Fruit fly (Drosophila melanogaster) whole organism, embryonic: ENCODE measurements around the gene CG33298.

ENCODE experiments used
- Blimp-1 ChIP-seq: fragments of 200-800 bp; sonication (Bioruptor generic); optimal IDR thresholded peaks from 3 replicates; lab custom pipeline; 2018; ENCODE audit warnings: missing biosample characterization, missing genetic modification characterization, mild to moderate bottlenecking, moderate library complexity, missing genetic modification reagents
- CG10267 ChIP-seq: fragments of 200-800 bp; sonication (Bioruptor generic); optimal IDR thresholded peaks from 2 replicates; lab custom pipeline; 2018; ENCODE audit warnings: missing biosample characterization, mild to moderate bottlenecking, missing genetic modification characterization, moderate library complexity
- CG10321 ChIP-seq: fragments of 200-800 bp; sonication (Bioruptor generic); IDR thresholded peaks from 2 replicates; pipeline ENCODE4 v1.3.6; 2022; ENCODE audit warnings: missing biosample characterization, missing genetic modification characterization
- CG13287 ChIP-seq: fragments of 200-800 bp; sonication (Bioruptor generic); IDR thresholded peaks from 2 replicates; pipeline ENCODE4 v1.3.6; 2022; ENCODE audit warnings: missing biosample characterization, missing genetic modification characterization; ENCODE audit not compliant: partially characterized antibody
- CG15073 ChIP-seq: fragments of 200-800 bp; sonication (Bioruptor generic); optimal IDR thresholded peaks from 2 replicates; lab custom pipeline; 2016; ENCODE audit warnings: missing biosample characterization, missing genetic modification characterization
- CG15479 ChIP-seq: fragments of 200-800 bp; sonication (Bioruptor generic); optimal IDR thresholded peaks from 3 replicates; lab custom pipeline; 2019; ENCODE audit warnings: missing biosample characterization, mild to moderate bottlenecking, missing genetic modification characterization, moderate library complexity
- CG1647 ChIP-seq: fragments of 200-800 bp; sonication (Bioruptor generic); optimal IDR thresholded peaks from 3 replicates; lab custom pipeline; 2016; ENCODE audit warnings: missing biosample characterization, missing genetic modification characterization
- CG16813 ChIP-seq: fragments of 200-800 bp; sonication (Bioruptor generic); IDR thresholded peaks from 3 replicates; pipeline ENCODE4 v1.3.6; 2022; ENCODE audit warnings: missing biosample characterization, missing genetic modification characterization; ENCODE audit not compliant: partially characterized antibody
- CG17328 ChIP-seq: fragments of 200-800 bp; sonication (Bioruptor generic); IDR thresholded peaks from 2 replicates; pipeline ENCODE4 v1.3.6; 2022; ENCODE audit warnings: missing biosample characterization, missing genetic modification characterization
- CG18599 ChIP-seq: fragments of 200-800 bp; sonication (Bioruptor generic); optimal IDR thresholded peaks from 3 replicates; lab custom pipeline; 2017; ENCODE audit warnings: missing biosample characterization, missing genetic modification characterization, mild to moderate bottlenecking, moderate library complexity, missing genetic modification reagents
- CG2875 ChIP-seq: fragments of 200-800 bp; sonication (Bioruptor generic); optimal IDR thresholded peaks from 2 replicates; lab custom pipeline; 2017; ENCODE audit warnings: missing biosample characterization, mild to moderate bottlenecking, missing genetic modification characterization, missing genetic modification reagents
- CG30403 ChIP-seq: fragments of 200-800 bp; sonication (Bioruptor generic); optimal IDR thresholded peaks from 3 replicates; lab custom pipeline; 2016; ENCODE audit warnings: missing biosample characterization, missing genetic modification characterization
- CG32532 ChIP-seq: fragments of 200-800 bp; sonication (Bioruptor generic); IDR thresholded peaks from 2 replicates; pipeline ENCODE4 v1.3.6; 2022; ENCODE audit warnings: missing biosample characterization, missing genetic modification characterization
- CG4854 ChIP-seq: fragments of 200-800 bp; sonication (Bioruptor generic); optimal IDR thresholded peaks from 2 replicates; lab custom pipeline; 2016; ENCODE audit warnings: missing biosample characterization, missing genetic modification characterization, inconsistent platforms
- CG6254 ChIP-seq: fragments of 200-800 bp; sonication (Bioruptor generic); optimal IDR thresholded peaks from 3 replicates; lab custom pipeline; 2017; ENCODE audit warnings: mild to moderate bottlenecking, missing biosample characterization, missing genetic modification reagents, missing genetic modification characterization
- CG8281 ChIP-seq: fragments of 200-800 bp; sonication (Bioruptor generic); optimal IDR thresholded peaks from 2 replicates; lab custom pipeline; 2018; ENCODE audit warnings: missing biosample characterization, mild to moderate bottlenecking, missing genetic modification characterization, moderate library complexity
- CG9876 ChIP-seq: fragments of 200-800 bp; sonication (Bioruptor generic); optimal IDR thresholded peaks from 2 replicates; lab custom pipeline; 2016; ENCODE audit warnings: missing biosample characterization, missing genetic modification characterization
- CkIIα-i1 ChIP-seq: fragments of 200-800 bp; sonication (Bioruptor generic); IDR thresholded peaks from 2 replicates; pipeline ENCODE4 v1.3.6; 2022; ENCODE audit warnings: missing biosample characterization, missing genetic modification characterization
- CoRest ChIP-seq: fragments of 200-800 bp; sonication (Bioruptor generic); optimal IDR thresholded peaks from 3 replicates; lab custom pipeline; 2018; ENCODE audit warnings: missing biosample characterization, mild to moderate bottlenecking, missing genetic modification characterization, moderate library complexity
- E2f1 ChIP-seq: fragments of 200-800 bp; sonication (Bioruptor generic); IDR thresholded peaks from 2 replicates; pipeline ENCODE4 v1.3.6; 2022; ENCODE audit warnings: missing biosample characterization, missing genetic modification characterization
- Ets97D ChIP-seq: fragments of 200-800 bp; sonication (Bioruptor generic); optimal IDR thresholded peaks from 3 replicates; lab custom pipeline; 2016; ENCODE audit warnings: missing biosample characterization, missing genetic modification characterization
- Hey ChIP-seq: fragments of 200-800 bp; sonication (Bioruptor generic); optimal IDR thresholded peaks from 3 replicates; lab custom pipeline; 2018; ENCODE audit warnings: missing biosample characterization, mild to moderate bottlenecking, missing genetic modification characterization
- Lhr ChIP-seq: fragments of 200-800 bp; sonication (Bioruptor generic); optimal IDR thresholded peaks from 3 replicates; lab custom pipeline; 2017; ENCODE audit warnings: mild to moderate bottlenecking, missing biosample characterization, missing genetic modification reagents, missing genetic modification characterization
- Meics ChIP-seq: fragments of 200-800 bp; sonication (Bioruptor generic); optimal IDR thresholded peaks from 2 replicates; lab custom pipeline; 2017; ENCODE audit warnings: missing biosample characterization, mild to moderate bottlenecking, missing genetic modification characterization
- Pdp1 ChIP-seq, 2 experiments: fragments of 200-800 bp; sonication (Bioruptor generic); optimal IDR thresholded peaks; 3 replicates each; lab custom pipeline; 2016; ENCODE audit warnings: missing biosample characterization in 2 of 2, missing genetic modification characterization in 2 of 2, mild to moderate bottlenecking in 1 of 2, moderate library complexity in 1 of 2
- Rfx ChIP-seq: fragments of 200-800 bp; sonication (Bioruptor generic); IDR thresholded peaks from 2 replicates; pipeline ENCODE4 v1.3.6; 2022; ENCODE audit warnings: missing biosample characterization, missing genetic modification characterization
- Sin3A ChIP-seq: fragments of >200 bp; optimal IDR thresholded peaks from 2 replicates; lab custom pipeline; 2018
- cas ChIP-seq: fragments of 200-800 bp; sonication (Bioruptor generic); IDR thresholded peaks from 2 replicates; pipeline ENCODE4 v1.3.6; 2022; ENCODE audit warnings: missing biosample characterization, missing genetic modification characterization
- cg ChIP-seq: fragments of 200-800 bp; sonication (Bioruptor generic); optimal IDR thresholded peaks from 3 replicates; lab custom pipeline; 2019; ENCODE audit warnings: missing biosample characterization, mild to moderate bottlenecking, missing genetic modification characterization, moderate library complexity
- dan ChIP-seq: fragments of 200-800 bp; sonication (Bioruptor generic); IDR thresholded peaks from 2 replicates; pipeline ENCODE4 v1.3.6; 2022; ENCODE audit warnings: missing biosample characterization, missing genetic modification characterization
- dmrt99B ChIP-seq: fragments of 200-800 bp; sonication (Bioruptor generic); optimal IDR thresholded peaks from 2 replicates; lab custom pipeline; 2018; ENCODE audit warnings: missing biosample characterization, mild to moderate bottlenecking, missing genetic modification characterization, moderate library complexity
- dpn ChIP-seq, 2 experiments: fragments of 200-800 bp; sonication (Bioruptor generic); optimal IDR thresholded peaks; 3 replicates each; lab custom pipeline; 2016; ENCODE audit warnings: missing biosample characterization in 2 of 2, missing genetic modification characterization in 2 of 2
- eyg ChIP-seq: fragments of 200-800 bp; sonication (Bioruptor generic); optimal IDR thresholded peaks from 3 replicates; lab custom pipeline; 2016; ENCODE audit warnings: missing biosample characterization, missing genetic modification characterization
- fd3F ChIP-seq: fragments of 200-800 bp; sonication (Bioruptor generic); optimal IDR thresholded peaks from 2 replicates; lab custom pipeline; 2018; ENCODE audit warnings: missing biosample characterization, mild to moderate bottlenecking, missing genetic modification characterization, moderate library complexity
- fru ChIP-seq: fragments of >200 bp; optimal IDR thresholded peaks from 2 replicates; lab custom pipeline; 2017
- grn ChIP-seq: fragments of 200-800 bp; sonication (Bioruptor generic); optimal IDR thresholded peaks from 3 replicates; lab custom pipeline; 2017; ENCODE audit warnings: missing biosample characterization, missing genetic modification characterization
- hth ChIP-seq: fragments of >200 bp; optimal IDR thresholded peaks from 2 replicates; lab custom pipeline; 2017; ENCODE audit warnings: inconsistent platforms
- kah ChIP-seq: fragments of 200-800 bp; sonication (Bioruptor generic); optimal IDR thresholded peaks from 2 replicates; lab custom pipeline; 2018; ENCODE audit warnings: missing biosample characterization, mild to moderate bottlenecking, missing genetic modification characterization
- lola ChIP-seq, 3 experiments: fragments of >200 bp in 2 of 3; fragments of 200-800 bp in 1 of 3; sonication (Bioruptor generic) in 1 of 3; optimal IDR thresholded peaks; 2 replicates each; lab custom pipeline; 2017 to 2019; ENCODE audit warnings: missing biosample characterization in 3 of 3, missing genetic modification characterization in 3 of 3, mild to moderate bottlenecking in 1 of 3, moderate library complexity in 1 of 3
- nmo ChIP-seq: fragments of 200-800 bp; sonication (Bioruptor generic); optimal IDR thresholded peaks from 2 replicates; lab custom pipeline; 2018; ENCODE audit warnings: missing biosample characterization, mild to moderate bottlenecking, missing genetic modification characterization, moderate library complexity
- odd ChIP-seq: fragments of 200-800 bp; sonication (Bioruptor generic); optimal IDR thresholded peaks from 2 replicates; lab custom pipeline; 2017; ENCODE audit warnings: missing biosample characterization, mild to moderate bottlenecking, missing genetic modification characterization
- onecut ChIP-seq: fragments of 200-800 bp; sonication (Bioruptor generic); IDR thresholded peaks from 2 replicates; pipeline ENCODE4 v1.3.6; 2022; ENCODE audit warnings: missing biosample characterization, missing genetic modification characterization
- pho ChIP-seq: fragments of 200-800 bp; sonication (Bioruptor generic); optimal IDR thresholded peaks from 2 replicates; lab custom pipeline; 2016; ENCODE audit warnings: missing biosample characterization, missing genetic modification characterization
- sens-2 ChIP-seq: fragments of 200-800 bp; sonication (Bioruptor generic); IDR thresholded peaks from 2 replicates; pipeline ENCODE4 v1.3.6; 2022; ENCODE audit warnings: missing biosample characterization, missing genetic modification characterization
- sug ChIP-seq: fragments of 200-800 bp; optimal IDR thresholded peaks from 2 replicates; lab custom pipeline; 2019; ENCODE audit warnings: missing biosample characterization, mild to moderate bottlenecking, missing genetic modification characterization, moderate library complexity
- tin ChIP-seq: fragments of 200-800 bp; sonication (Bioruptor generic); optimal IDR thresholded peaks from 3 replicates; lab custom pipeline; 2016; ENCODE audit warnings: missing biosample characterization, missing genetic modification characterization
- tio ChIP-seq: fragments of 200-800 bp; sonication (Bioruptor generic); optimal IDR thresholded peaks from 2 replicates; lab custom pipeline; 2017; ENCODE audit warnings: missing biosample characterization, missing genetic modification characterization, inconsistent platforms
- vvl ChIP-seq: fragments of 200-800 bp; sonication (Bioruptor generic); IDR thresholded peaks from 2 replicates; pipeline ENCODE4 v1.3.6; 2022; ENCODE audit warnings: missing biosample characterization, missing genetic modification characterization
- z ChIP-seq: fragments of 200-800 bp; sonication (Bioruptor generic); IDR thresholded peaks from 3 replicates; pipeline ENCODE4 v1.3.6; 2022; ENCODE audit warnings: missing biosample characterization, missing genetic modification characterization

CG33298 gene

DNA sequence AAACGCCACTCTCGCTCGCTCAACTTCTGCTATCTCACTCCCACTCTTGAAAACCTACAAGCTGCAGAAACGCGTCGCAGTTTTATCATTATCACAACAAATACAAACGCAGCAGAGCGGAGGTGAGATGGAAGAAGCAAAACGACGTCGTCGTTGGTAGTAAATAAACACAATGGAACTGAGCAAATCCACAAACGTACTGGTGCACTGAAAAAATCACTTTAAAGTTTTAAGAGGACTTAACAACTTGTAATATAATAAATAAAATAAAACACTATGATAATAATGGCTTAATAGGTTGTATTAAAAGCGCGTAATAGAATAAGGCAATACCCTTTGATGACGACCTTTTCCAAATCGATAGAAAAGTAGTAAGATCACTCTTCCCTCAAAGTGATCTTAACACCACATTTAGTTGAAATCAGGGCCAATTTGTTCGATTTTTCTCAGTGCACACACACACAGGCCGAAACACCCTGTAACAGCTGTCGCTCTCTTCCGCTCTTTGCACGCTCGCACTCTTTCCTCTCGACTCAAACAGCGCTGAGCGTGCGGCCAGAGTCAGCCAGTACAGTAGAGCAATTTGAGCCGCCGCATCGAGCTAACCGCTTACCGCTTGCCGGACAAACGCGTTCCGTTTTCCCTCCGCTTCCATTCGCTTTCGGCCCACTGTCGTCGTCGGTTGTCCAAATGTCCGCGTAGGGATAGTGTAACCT is 45.9 kb upstream of the CG33298 start (continued):
- TF ChIP-seq cg (GFP tag; lab: Kevin White, UChicago) (peak; percentile 88), CG6254 (GFP tag; lab: Kevin White, UChicago) (peak; percentile 98), dan (GFP tag; lab: Robert Waterston, UW) (no peak), Meics (GFP tag; lab: Kevin White, UChicago) (peak; percentile 93), pho (GFP tag; lab: Kevin White, UChicago) (peak; percentile 72), CoRest (tag; lab: Kevin White, UChicago) (peak; percentile 98), CG18599 (GFP tag; lab: Kevin White, UChicago) (peak; percentile 96), CG15479 (GFP tag; lab: Kevin White, UChicago) (peak; percentile 87), CG16813 (peak; percentile 37; the same call in 1 of the 3 replicates), Rfx (GFP tag; lab: Robert Waterston, UW) (peak; percentile 96), Ets97D (GFP tag; lab: Kevin White, UChicago) (no peak), eyg (peak; percentile 53), fd3F (GFP tag; lab: Kevin White, UChicago) (peak; percentile 89), nmo (GFP tag; lab: Kevin White, UChicago) (peak; percentile 97), fru (lab: Kevin White, UChicago) (no peak), Lhr (GFP tag; lab: Kevin White, UChicago) (peak; percentile 88), lola (GFP tag; optimal IDR thresholded peaks at IDR 0.05; lab: Kevin White, UChicago) (peak in 1 of 3 experiments; percentile 100), CkIIα-i1 (GFP tag; lab: Robert Waterston, UW) (peak; percentile 49; the same call in 1 of the 2 replicates), Sin3A (lab: Kevin White, UChicago) (no peak), tin (GFP tag; lab: Kevin White, UChicago) (peak; percentile 97), CG30403 (GFP tag; lab: Kevin White, UChicago) (peak; percentile 96), CG10267 (tag; lab: Kevin White, UChicago) (peak; percentile 95), cas (GFP tag; lab: Robert Waterston, UW) (peak; percentile 82), dmrt99B (peak; percentile 98), tio (GFP tag; lab: Kevin White, UChicago) (peak; percentile 93), CG2875 (peak; percentile 93), CG13287 (GFP tag; lab: Robert Waterston, UW) (peak; percentile 35; the same call in 1 of the 2 replicates), onecut (peak; percentile 90), hth (lab: Kevin White, UChicago) (no peak), z (peak; percentile 95), vvl (GFP tag; lab: Robert Waterston, UW) (peak; percentile 95), grn (GFP tag; lab: Kevin White, UChicago) (peak; percentile 23), CG9876 (GFP tag; lab: Kevin White, UChicago) (peak; percentile 80), CG15073 (GFP tag; lab: Kevin White, UChicago) (peak; percentile 56), Pdp1 (GFP tag; optimal IDR thresholded peaks at IDR 0.05; lab: Kevin White, UChicago) (peak; percentile 70 to 91), E2f1 (GFP tag; lab: Robert Waterston, UW) (peak; percentile 94), odd (GFP tag; lab: Kevin White, UChicago) (peak; percentile 88), CG8281 (tag; lab: Kevin White, UChicago) (peak; percentile 86), CG1647 (GFP tag; lab: Kevin White, UChicago) (peak; percentile 76), CG10321 (peak; percentile 61; the same call in 1 of the 2 replicates), kah (peak; percentile 80), sug (tag; lab: Kevin White, UChicago) (peak; percentile 96), CG4854 (GFP tag; lab: Kevin White, UChicago) (peak; percentile 78), Hey (tag; lab: Kevin White, UChicago) (peak; percentile 72), Blimp-1 (peak; percentile 91), CG32532 (GFP tag; lab: Robert Waterston, UW) (peak; percentile 95), CG17328 (peak; percentile 93), dpn (GFP tag; optimal IDR thresholded peaks at IDR 0.05; lab: Kevin White, UChicago) (peak; percentile 89 to 97), sens-2 (peak; percentile 90)
